Worm (Caenorhabditis elegans) whole organism, mixed stage, embryonic: Measurements from ENCODE around the gene ZK757.10.
A peak's percentile ranks its signal among the peaks of the same experiment; 100 is the strongest.

Experiments
- M03D4.4 ChIP-seq: sonication (generic microtip); optimal IDR thresholded peaks from 2 replicates; lab custom pipeline; 2017; ENCODE audit warnings: mild to moderate bottlenecking, missing genetic modification characterization, missing compliant biosample characterization
- bed-3 ChIP-seq: fragments of 200-800 bp; sonication (Bioruptor generic); optimal IDR thresholded peaks from 3 replicates; lab custom pipeline; 2018; ENCODE audit warnings: mild to moderate bottlenecking, missing genetic modification characterization, moderate library complexity, missing compliant biosample characterization
- ceh-39 ChIP-seq: fragments of 150-350 bp; optimal IDR thresholded peaks from 2 replicates; lab custom pipeline; 2014; ENCODE audit warnings: missing biosample characterization, missing genetic modification characterization
- ceh-43 ChIP-seq: fragments of 200-800 bp; sonication (Bioruptor generic); optimal IDR thresholded peaks from 2 replicates; lab custom pipeline; 2018; ENCODE audit warnings: mild to moderate bottlenecking, missing genetic modification characterization, moderate library complexity, missing compliant biosample characterization
- ceh-83 ChIP-seq: fragments of 200-800 bp; sonication (Bioruptor generic); optimal IDR thresholded peaks from 2 replicates; lab custom pipeline; 2018; ENCODE audit warnings: mild to moderate bottlenecking, missing genetic modification characterization, missing compliant biosample characterization
- ces-1 ChIP-seq: fragments of 150-350 bp; optimal IDR thresholded peaks from 2 replicates; lab custom pipeline; 2014; ENCODE audit warnings: missing biosample characterization, missing genetic modification reagents, missing genetic modification characterization
- cnd-1 ChIP-seq: fragments of 200-800 bp; sonication (Bioruptor generic); optimal IDR thresholded peaks from 2 replicates; lab custom pipeline; 2018; ENCODE audit warnings: mild to moderate bottlenecking, missing genetic modification characterization, missing compliant biosample characterization
- drap-1 ChIP-seq: fragments of 200-800 bp; sonication (Bioruptor generic); optimal IDR thresholded peaks from 3 replicates; lab custom pipeline; 2018; ENCODE audit warnings: mild to moderate bottlenecking, missing genetic modification characterization, missing compliant biosample characterization
- elt-1 ChIP-seq: sonication (generic microtip); optimal IDR thresholded peaks from 2 replicates; lab custom pipeline; 2017; ENCODE audit warnings: missing genetic modification characterization, mild to moderate bottlenecking, missing compliant biosample characterization, antibody characterized with exemption, moderate library complexity, borderline replicate concordance; ENCODE audit not compliant: insufficient read depth
- elt-3 ChIP-seq: fragments of 150-350 bp; optimal IDR thresholded peaks from 2 replicates; lab custom pipeline; 2014; ENCODE audit warnings: missing biosample characterization, missing genetic modification characterization
- ham-2 ChIP-seq: fragments of 200-800 bp; sonication (Bioruptor generic); optimal IDR thresholded peaks from 2 replicates; lab custom pipeline; 2018; ENCODE audit warnings: mild to moderate bottlenecking, missing genetic modification characterization, missing compliant biosample characterization
- lin-32 ChIP-seq: fragments of 200-800 bp; sonication (Bioruptor generic); optimal IDR thresholded peaks from 2 replicates; lab custom pipeline; 2018; ENCODE audit warnings: mild to moderate bottlenecking, missing genetic modification characterization, missing compliant biosample characterization
- lsy-2 ChIP-seq: fragments of 150-350 bp; optimal IDR thresholded peaks from 2 replicates; lab custom pipeline; 2014; ENCODE audit warnings: missing biosample characterization, missing genetic modification characterization
- mab-5 ChIP-seq: fragments of 150-350 bp; optimal IDR thresholded peaks from 2 replicates; lab custom pipeline; 2014; ENCODE audit warnings: missing biosample characterization, missing genetic modification characterization
- mep-1 ChIP-seq: fragments of 150-350 bp; optimal IDR thresholded peaks from 2 replicates; lab custom pipeline; 2017; ENCODE audit warnings: missing biosample characterization, missing genetic modification reagents, missing genetic modification characterization, inconsistent platforms
- mls-2 ChIP-seq: sonication (generic microtip); optimal IDR thresholded peaks from 2 replicates; lab custom pipeline; 2016; ENCODE audit warnings: mild to moderate bottlenecking, missing genetic modification characterization, moderate library complexity, missing compliant biosample characterization
- nhr-12 ChIP-seq: fragments of 150-350 bp; optimal IDR thresholded peaks from 2 replicates; lab custom pipeline; 2014; ENCODE audit warnings: missing biosample characterization, missing genetic modification characterization
- nhr-2 ChIP-seq: fragments of 150-350 bp; optimal IDR thresholded peaks from 2 replicates; lab custom pipeline; 2014; ENCODE audit warnings: missing biosample characterization, missing genetic modification characterization
- nhr-237 ChIP-seq: fragments of 150-350 bp; optimal IDR thresholded peaks from 2 replicates; lab custom pipeline; 2014; ENCODE audit warnings: missing biosample characterization, missing genetic modification characterization
- nhr-76 ChIP-seq: sonication (generic microtip); optimal IDR thresholded peaks from 2 replicates; lab custom pipeline; 2017; ENCODE audit warnings: missing biosample characterization, missing genetic modification characterization
- pha-4 ChIP-seq: fragments of 150-350 bp; optimal IDR thresholded peaks from 2 replicates; lab custom pipeline; 2018; ENCODE audit warnings: missing biosample characterization, missing genetic modification reagents, missing genetic modification characterization
- snpc-4 ChIP-seq: fragments of 150-350 bp; optimal IDR thresholded peaks from 2 replicates; lab custom pipeline; 2014; ENCODE audit warnings: missing biosample characterization, missing genetic modification characterization
- sptf-1 ChIP-seq: sonication (generic microtip); optimal IDR thresholded peaks from 2 replicates; lab custom pipeline; 2017; ENCODE audit warnings: mild to moderate bottlenecking, missing genetic modification characterization, moderate library complexity, missing compliant biosample characterization
- tbx-8 ChIP-seq: fragments of 200-800 bp; sonication (Bioruptor generic); optimal IDR thresholded peaks from 2 replicates; lab custom pipeline; 2018; ENCODE audit warnings: mild to moderate bottlenecking, missing genetic modification characterization, moderate library complexity, missing compliant biosample characterization
- unc-120 ChIP-seq: sonication (generic microtip); optimal IDR thresholded peaks from 2 replicates; lab custom pipeline; 2017; ENCODE audit warnings: missing genetic modification characterization, missing compliant biosample characterization; ENCODE audit not compliant: poor library complexity, severe bottlenecking
- unc-39 ChIP-seq: fragments of 150-350 bp; optimal IDR thresholded peaks from 2 replicates; lab custom pipeline; 2014; ENCODE audit warnings: missing biosample characterization, missing genetic modification characterization
- unc-62 ChIP-seq: fragments of 150-350 bp; optimal IDR thresholded peaks from 2 replicates; lab custom pipeline; 2014; ENCODE audit warnings: missing biosample characterization, missing genetic modification reagents, missing genetic modification characterization
- zip-8 ChIP-seq: fragments of 150-350 bp; optimal IDR thresholded peaks from 2 replicates; lab custom pipeline; 2014; ENCODE audit warnings: missing biosample characterization, missing genetic modification characterization
- ztf-11 ChIP-seq: fragments of 150-350 bp; optimal IDR thresholded peaks from 2 replicates; lab custom pipeline; 2014; ENCODE audit warnings: missing biosample characterization, missing genetic modification characterization

Gene ZK757.10

ce11 chrIII:9905307-9905706, 28.3 kb downstream of the ZK757.10 start:
- TF ChIP-seq ces-1 (GFP tag; lab: Kevin White, UChicago) (peak; percentile 81), ceh-39 (tag; lab: Kevin White, UChicago) (no peak), snpc-4 (tag; lab: Kevin White, UChicago) (no peak)

DNA sequence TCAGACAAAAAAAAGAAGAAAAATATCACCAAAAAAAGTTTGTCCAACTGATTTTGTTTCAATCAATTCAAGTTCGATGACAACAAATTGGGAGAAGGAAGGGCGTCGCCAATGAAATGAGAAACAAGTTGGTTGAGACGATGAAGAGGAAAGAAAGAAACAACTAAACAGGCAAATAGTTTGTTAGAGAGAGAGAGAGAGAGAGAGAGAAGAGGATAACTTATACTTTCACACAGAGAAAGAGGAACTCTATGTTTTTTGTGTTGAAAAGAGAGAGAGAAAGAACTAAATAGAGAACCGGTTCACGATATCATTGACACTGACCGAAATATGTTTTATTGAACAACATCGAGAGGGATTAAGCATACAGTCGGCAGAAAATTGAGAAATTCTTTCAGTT, 30.5 kb downstream of the ZK757.10 start:
- no peak for TF ChIP-seq nhr-2 (tag; lab: Kevin White, UChicago)
- no peak for TF ChIP-seq mep-1 (tag; lab: Kevin White, UChicago)
- TF ChIP-seq nhr-76 (tag; lab: Kevin White, UChicago), result no peak
- TF ChIP-seq ceh-43, result no peak
- no peak for TF ChIP-seq drap-1
- no peak for TF ChIP-seq ceh-83 (GFP tag; lab: Kevin White, UChicago)
- no peak for TF ChIP-seq elt-3 (tag; lab: Kevin White, UChicago)
- no peak for TF ChIP-seq lin-32 (GFP tag; lab: Kevin White, UChicago)
- TF ChIP-seq ztf-11 (tag; lab: Kevin White, UChicago), result no peak
- TF ChIP-seq tbx-8 (GFP tag; lab: Kevin White, UChicago), result no peak
- TF ChIP-seq ces-1 (GFP tag; lab: Kevin White, UChicago), result no peak
- TF ChIP-seq elt-1, result no peak
- no peak for TF ChIP-seq bed-3 (GFP tag; lab: Kevin White, UChicago)
- TF ChIP-seq M03D4.4 (tag; lab: Kevin White, UChicago), result no peak

DNA sequence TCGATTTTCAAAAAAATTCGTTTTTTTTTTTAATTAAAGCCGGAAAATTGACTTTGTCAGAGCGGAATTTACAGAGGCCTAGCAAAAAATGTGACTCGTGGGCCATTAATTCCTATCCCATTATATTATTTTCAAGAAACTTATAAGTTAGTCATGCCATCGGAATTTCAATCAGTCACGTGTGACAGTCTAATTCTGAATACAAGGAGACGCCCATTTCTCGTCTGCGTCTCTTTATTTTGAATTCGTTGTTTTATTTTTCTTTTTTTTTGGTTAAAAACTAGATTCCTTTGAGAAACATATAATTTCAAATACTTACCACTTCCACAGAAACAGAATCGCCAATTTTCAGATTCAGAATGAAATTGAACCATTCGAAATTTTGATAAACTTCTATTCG, 31.7 kb downstream of the ZK757.10 start:
- TF ChIP-seq nhr-12, result no peak
- TF ChIP-seq, all 35 proteins: peak for 0

ce11 chrIII:9910608-9911479, 33.8 kb downstream of the ZK757.10 start, which contains the start of the genes cyld-1 and F40F12.9:
TSS of gene cyld-1 (minus strand) at chrIII:9910658.
TSS of gene F40F12.9 (plus strand) at chrIII:9911328.
- TF ChIP-seq nhr-237 (no peak), nhr-12 (no peak), pha-4 (tag; lab: Kevin White, UChicago) (no peak), unc-62 (GFP tag; lab: Kevin White, UChicago) (no peak), M03D4.4 (tag; lab: Kevin White, UChicago) (no peak), ztf-11 (tag; lab: Kevin White, UChicago) (no peak), ham-2 (GFP tag; lab: Kevin White, UChicago) (no peak), unc-120 (tag; lab: Kevin White, UChicago) (no peak), cnd-1 (tag; lab: Kevin White, UChicago) (no peak), elt-3 (tag; lab: Kevin White, UChicago) (no peak), zip-8 (tag; lab: Kevin White, UChicago) (no peak), sptf-1 (tag; lab: Kevin White, UChicago) (no peak), unc-39 (no peak)

ce11 chrIII:9912501-9912900, 35.5 kb downstream of the ZK757.10 start:
- TF ChIP-seq zip-8 (tag; lab: Kevin White, UChicago), result no peak
- no peak for TF ChIP-seq mab-5 (tag; lab: Kevin White, UChicago)
- TF ChIP-seq elt-1, result no peak
- no peak for TF ChIP-seq lin-32 (GFP tag; lab: Kevin White, UChicago)
- no peak for TF ChIP-seq nhr-2 (tag; lab: Kevin White, UChicago)
- TF ChIP-seq nhr-12, result no peak
- no peak for TF ChIP-seq mep-1 (tag; lab: Kevin White, UChicago)
- TF ChIP-seq lsy-2, result no peak
- no peak for TF ChIP-seq snpc-4 (tag; lab: Kevin White, UChicago)
- TF ChIP-seq mls-2 (tag; lab: Kevin White, UChicago), result no peak
- TF ChIP-seq ces-1 (GFP tag; lab: Kevin White, UChicago), result no peak
- TF ChIP-seq unc-120 (tag; lab: Kevin White, UChicago), result no peak
- no peak for TF ChIP-seq bed-3 (GFP tag; lab: Kevin White, UChicago)
- no peak for TF ChIP-seq ceh-83 (GFP tag; lab: Kevin White, UChicago)
- TF ChIP-seq tbx-8 (GFP tag; lab: Kevin White, UChicago), result no peak
- TF ChIP-seq elt-3 (tag; lab: Kevin White, UChicago), result no peak
- no peak for TF ChIP-seq ztf-11 (tag; lab: Kevin White, UChicago)
- TF ChIP-seq pha-4 (tag; lab: Kevin White, UChicago), result no peak
